Fruit fly (Drosophila melanogaster) whole organism: Measurements from ENCODE around the gene Osi24.

Source experiments
- CG8478 ChIP-seq: fragments of >200 bp; optimal IDR thresholded peaks from 2 replicates; lab custom pipeline; 2018; ENCODE audit warnings: inconsistent platforms
- Dll ChIP-seq: fragments of >200 bp; optimal IDR thresholded peaks from 2 replicates; lab custom pipeline; 2017
- EcR ChIP-seq, 2 experiments: fragments of >200 bp; optimal IDR thresholded peaks; 2 replicates each; lab custom pipeline; 2017; ENCODE audit warnings: missing biosample characterization in 2 of 2, missing genetic modification characterization in 2 of 2, missing genetic modification reagents in 2 of 2
- pan ChIP-seq: fragments of >200 bp; optimal IDR thresholded peaks from 2 replicates; lab custom pipeline; 2017
- psq ChIP-seq: fragments of >200 bp; optimal IDR thresholded peaks from 2 replicates; lab custom pipeline; 2017
- usp ChIP-seq: fragments of >200 bp; optimal IDR thresholded peaks from 2 replicates; lab custom pipeline; 2017; ENCODE audit warnings: missing biosample characterization, missing genetic modification characterization, mixed read lengths

Gene Osi24

dm6 chr3R:6199717-6200116 is 1.1 kb downstream of the Osi24 start:
- TF ChIP-seq CG8478 (lab: Kevin White, UChicago) = no peak
- TF ChIP-seq pan (lab: Kevin White, UChicago) = no peak
- TF ChIP-seq EcR (GFP tag; optimal IDR thresholded peaks at IDR 0.05; lab: Kevin White, UChicago) = no peak
- TF ChIP-seq usp = no peak
- TF ChIP-seq psq (lab: Kevin White, UChicago) = no peak
- no peak for TF ChIP-seq Dll (lab: Kevin White, UChicago)

dm6 chr3R:6203000-6203399 is 4.4 kb downstream of the Osi24 start:
- TF ChIP-seq psq (lab: Kevin White, UChicago) (no peak), usp (no peak), pan (lab: Kevin White, UChicago) (no peak), CG8478 (lab: Kevin White, UChicago) (no peak), EcR (GFP tag; optimal IDR thresholded peaks at IDR 0.05; lab: Kevin White, UChicago) (no peak), Dll (lab: Kevin White, UChicago) (no peak)

dm6 chr3R:6209073-6209472 is 10.5 kb downstream of the Osi24 start, which contains the start of gene Osi2:
TSS of gene Osi2 (plus strand) at chr3R:6209373.
- TF ChIP-seq CG8478 (lab: Kevin White, UChicago) (no peak), psq (lab: Kevin White, UChicago) (no peak), EcR (GFP tag; optimal IDR thresholded peaks at IDR 0.05; lab: Kevin White, UChicago) (no peak), Dll (lab: Kevin White, UChicago) (no peak), pan (lab: Kevin White, UChicago) (no peak), usp (no peak)

DNA sequence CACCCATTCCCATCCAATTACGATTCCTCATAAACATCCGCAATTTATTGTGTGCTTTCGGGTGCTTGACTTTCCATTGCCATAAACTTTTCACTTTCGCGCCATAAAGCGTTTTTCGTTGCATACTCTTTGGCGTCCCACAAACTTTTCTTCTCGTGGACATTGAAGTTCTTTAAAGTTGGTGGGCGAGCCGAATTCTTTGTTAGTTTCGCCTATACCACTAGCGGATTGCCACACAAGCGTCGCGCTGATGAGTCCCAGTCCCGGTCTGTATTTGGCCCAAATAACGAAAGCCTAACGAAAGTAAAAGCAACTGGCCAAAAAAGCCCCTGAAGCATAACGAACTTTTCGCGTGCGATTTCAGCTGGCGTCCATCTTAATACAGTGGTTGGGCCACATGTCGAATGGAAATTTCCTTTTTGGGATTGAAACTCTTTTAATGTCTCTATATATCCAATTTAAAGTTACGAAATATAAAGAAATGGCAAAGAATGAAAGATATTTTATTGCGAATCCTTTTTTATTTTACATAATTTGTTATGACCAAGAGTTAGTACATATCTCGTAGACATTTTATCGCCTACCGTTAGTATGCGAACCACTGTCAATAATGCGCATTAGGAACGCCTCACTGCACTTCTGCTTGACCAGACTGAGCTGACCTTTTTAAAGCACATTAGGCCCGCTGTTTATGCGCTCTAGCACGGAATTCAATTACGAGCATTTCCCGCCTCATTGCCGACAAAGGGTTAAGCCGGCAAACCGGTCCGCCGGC is 11.8 kb downstream of the Osi24 start:
- TF ChIP-seq EcR (GFP tag; optimal IDR thresholded peaks at IDR 0.05; lab: Kevin White, UChicago) (no peak), psq (lab: Kevin White, UChicago) (no peak), usp (no peak), Dll (lab: Kevin White, UChicago) (no peak), CG8478 (lab: Kevin White, UChicago) (no peak), pan (lab: Kevin White, UChicago) (no peak)

- no peak for TF ChIP-seq psq (lab: Kevin White, UChicago)
- TF ChIP-seq usp = no peak
- TF ChIP-seq EcR (GFP tag; optimal IDR thresholded peaks at IDR 0.05; lab: Kevin White, UChicago) = no peak
- no peak for TF ChIP-seq Dll (lab: Kevin White, UChicago)
- TF ChIP-seq pan (lab: Kevin White, UChicago) = no peak
- no peak for TF ChIP-seq CG8478 (lab: Kevin White, UChicago)
Measured at dm6 chr3R:6211041-6211377, 12.4 kb downstream of the Osi24 start.

- no peak for TF ChIP-seq Dll (lab: Kevin White, UChicago)
- no peak for TF ChIP-seq usp
- no peak for TF ChIP-seq EcR (GFP tag; optimal IDR thresholded peaks at IDR 0.05; lab: Kevin White, UChicago)
- no peak for TF ChIP-seq pan (lab: Kevin White, UChicago)
Measured at dm6 chr3R:6214227-6214626, 15.6 kb downstream of the Osi24 start.

DNA sequence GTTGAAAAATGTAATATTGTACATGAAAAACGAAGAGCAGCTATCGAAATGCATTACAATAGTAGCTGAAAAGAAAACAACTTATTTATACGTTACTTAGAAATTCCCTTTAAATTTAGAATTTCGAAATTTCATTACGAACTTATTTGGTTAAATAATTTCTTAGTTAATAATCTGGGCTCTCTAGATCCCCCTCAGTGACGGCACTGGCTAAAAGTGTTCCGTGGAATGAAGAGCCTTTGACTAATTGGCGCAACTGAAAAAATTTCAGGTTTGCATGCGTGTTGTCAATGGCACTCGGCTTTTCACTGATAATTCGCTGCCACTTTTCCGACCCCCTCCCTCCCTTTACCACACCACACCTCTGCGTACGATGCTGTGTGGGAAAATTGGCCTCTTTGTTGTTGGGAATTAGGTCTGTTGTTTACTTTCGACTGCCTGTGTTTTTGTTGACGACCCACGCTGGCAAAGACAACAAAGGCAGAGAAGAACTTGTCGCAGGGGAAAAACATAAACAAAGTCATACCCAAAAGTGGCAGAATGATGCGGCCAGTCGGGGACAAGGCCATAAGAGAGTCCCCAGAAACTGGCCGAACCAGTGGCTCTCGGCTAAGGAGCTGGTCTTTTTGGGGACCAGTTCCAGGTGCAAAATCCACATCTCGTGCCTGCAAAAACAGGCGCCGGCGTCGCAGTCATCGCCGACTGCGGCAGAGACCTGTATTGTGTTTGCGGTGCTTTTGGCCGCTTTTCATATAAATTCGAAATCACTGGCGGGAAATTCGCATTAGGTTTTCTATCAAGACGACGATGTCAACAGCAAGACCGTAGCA is 16.7 kb downstream of the Osi24 start, which contains the start of gene Osi3:
Osi3 (plus strand) TSS at position 780 of the 830 bp plus-strand sequence.
- TF ChIP-seq psq (lab: Kevin White, UChicago) = no peak

dm6 chr3R:6221681-6222080 is 23.1 kb downstream of the Osi24 start, which contains the start of gene Osi4:
TSS of gene Osi4 (minus strand) at chr3R:6221781.
- no peak for TF ChIP-seq CG8478 (lab: Kevin White, UChicago)
- no peak for TF ChIP-seq EcR (GFP tag; optimal IDR thresholded peaks at IDR 0.05; lab: Kevin White, UChicago)
- TF ChIP-seq pan (lab: Kevin White, UChicago) = no peak
- no peak for TF ChIP-seq Dll (lab: Kevin White, UChicago)
- TF ChIP-seq psq (lab: Kevin White, UChicago) = no peak
- no peak for TF ChIP-seq usp

dm6 chr3R:6222119-6222518 is 23.5 kb downstream of the Osi24 start:
- TF ChIP-seq Dll (lab: Kevin White, UChicago) (no peak), psq (lab: Kevin White, UChicago) (no peak), EcR (GFP tag; optimal IDR thresholded peaks at IDR 0.05; lab: Kevin White, UChicago) (no peak), usp (no peak), CG8478 (lab: Kevin White, UChicago) (no peak), pan (lab: Kevin White, UChicago) (no peak)

DNA sequence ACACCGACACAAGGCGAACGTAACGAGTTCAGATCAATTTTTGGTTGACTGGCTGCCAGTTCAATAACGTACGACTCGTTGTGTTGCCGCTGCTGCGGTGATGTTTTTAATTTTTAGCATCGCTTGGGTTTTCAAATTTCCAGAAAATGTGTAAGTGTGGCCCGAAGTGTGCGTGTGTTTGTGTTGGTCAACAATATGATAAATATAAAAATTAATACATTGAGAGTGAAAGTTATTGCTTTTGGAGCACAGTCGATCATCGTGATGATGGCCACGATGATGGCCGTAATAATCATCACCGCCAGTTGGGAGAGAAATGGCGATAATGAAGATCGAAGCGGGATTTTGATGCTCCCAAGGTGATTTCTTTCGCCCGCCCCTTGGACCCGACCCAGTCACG is 27.5 kb downstream of the Osi24 start:
- TF ChIP-seq CG8478 (lab: Kevin White, UChicago) = no peak
- no peak for TF ChIP-seq usp
- TF ChIP-seq psq (lab: Kevin White, UChicago) = no peak
- TF ChIP-seq EcR (GFP tag; optimal IDR thresholded peaks at IDR 0.05; lab: Kevin White, UChicago) = no peak
- TF ChIP-seq pan (lab: Kevin White, UChicago) = no peak
- TF ChIP-seq Dll (lab: Kevin White, UChicago) = no peak

- no peak for TF ChIP-seq EcR (GFP tag; optimal IDR thresholded peaks at IDR 0.05; lab: Kevin White, UChicago)
- no peak for TF ChIP-seq CG8478 (lab: Kevin White, UChicago)
- no peak for TF ChIP-seq psq (lab: Kevin White, UChicago)
- TF ChIP-seq pan (lab: Kevin White, UChicago) = no peak
- no peak for TF ChIP-seq usp
- TF ChIP-seq Dll (lab: Kevin White, UChicago) = no peak
Measured at dm6 chr3R:6226997-6227562, 28.5 kb downstream of the Osi24 start, which contains the start of gene Osi5. TSS of gene Osi5 (plus strand) at chr3R:6227512.
